Worm (Caenorhabditis elegans) whole organism, early embryonic: ENCODE results near the gene sphr-1.

Experiments used
- B0310.2 ChIP-seq: sonication (generic microtip); optimal IDR thresholded peaks from 2 replicates; lab custom pipeline; 2016; ENCODE audit warnings: mild to moderate bottlenecking, missing genetic modification characterization, missing compliant biosample characterization
- F13C5.2 ChIP-seq: sonication (generic microtip); optimal IDR thresholded peaks from 2 replicates; lab custom pipeline; 2017; ENCODE audit warnings: mild to moderate bottlenecking, missing genetic modification characterization, inconsistent platforms, missing compliant biosample characterization
- ama-1 ChIP-seq: fragments of 150-350 bp; optimal IDR thresholded peaks from 2 replicates; lab custom pipeline; 2014

- TF ChIP-seq B0310.2 (tag; lab: Kevin White, UChicago) (no peak), F13C5.2 (no peak), ama-1 (lab: Kevin White, UChicago) (no peak)
Measured at ce11 chrV:9219390-9219733, 28.0 kb downstream of the sphr-1 start.
